Fruit fly (Drosophila melanogaster): Measurements from ENCODE around the gene CG6168.

Gene CG6168

DNA sequence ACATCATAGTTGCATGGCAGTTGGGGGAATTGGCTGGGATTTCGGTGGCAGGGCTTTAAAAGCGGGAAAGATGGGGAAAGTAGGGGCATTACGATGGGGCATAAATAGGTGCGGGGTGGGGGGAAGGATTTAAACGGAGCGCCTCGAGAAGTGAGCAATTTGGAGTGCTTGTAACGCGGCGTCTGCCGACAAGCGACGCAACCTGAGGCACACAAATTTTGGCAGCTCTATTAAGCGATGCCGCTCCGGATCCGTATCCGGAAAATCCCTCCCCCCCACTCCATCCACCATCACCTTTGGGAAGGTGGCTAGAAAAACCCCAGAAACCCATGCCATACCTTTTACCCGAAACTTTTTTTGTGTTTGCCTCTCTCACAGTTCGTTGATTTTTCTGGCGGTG is 38.1 kb upstream of the CG6168 start:
- TF ChIP-seq Snoo (tag; optimal IDR thresholded peaks at IDR 0.05): no peak
- no peak for TF ChIP-seq CG14655 (GFP tag; optimal IDR thresholded peaks at IDR 0.05)
- no peak for TF ChIP-seq CG8301 (tag; optimal IDR thresholded peaks at IDR 0.05)
- TF ChIP-seq Pif1B (GFP tag; optimal IDR thresholded peaks at IDR 0.05): no peak
- TF ChIP-seq CG10348 (GFP tag; IDR thresholded peaks at IDR 0.05): no peak
- no peak for TF ChIP-seq Ets98B (GFP tag; IDR thresholded peaks at IDR 0.05)
- no peak for TF ChIP-seq CG12605 (GFP tag; IDR thresholded peaks at IDR 0.05)
- no peak for TF ChIP-seq CG4496 (GFP tag; IDR thresholded peaks at IDR 0.05)
- TF ChIP-seq fd96Ca (GFP tag; IDR thresholded peaks at IDR 0.05): no peak
- no peak for TF ChIP-seq CG17806 (tag; optimal IDR thresholded peaks at IDR 0.05)
- TF ChIP-seq CG34367 (tag; optimal IDR thresholded peaks at IDR 0.05): no peak
- TF ChIP-seq CG15710 (tag; optimal IDR thresholded peaks at IDR 0.05): no peak
- TF ChIP-seq CG8159 (tag; optimal IDR thresholded peaks at IDR 0.05): no peak
- no peak for TF ChIP-seq CG9948 (tag; optimal IDR thresholded peaks at IDR 0.05)
- TF ChIP-seq CG32121 (GFP tag; IDR thresholded peaks at IDR 0.05): no peak
- TF ChIP-seq CG13204 (GFP tag; optimal IDR thresholded peaks at IDR 0.05): no peak
- no peak for TF ChIP-seq D1 (tag; optimal IDR thresholded peaks at IDR 0.05)
- TF ChIP-seq EcR (GFP tag; optimal IDR thresholded peaks at IDR 0.05): no peak
- no peak for TF ChIP-seq Pif1A (GFP tag; optimal IDR thresholded peaks at IDR 0.05)
- no peak for TF ChIP-seq gl (tag; optimal IDR thresholded peaks at IDR 0.05)

DNA sequence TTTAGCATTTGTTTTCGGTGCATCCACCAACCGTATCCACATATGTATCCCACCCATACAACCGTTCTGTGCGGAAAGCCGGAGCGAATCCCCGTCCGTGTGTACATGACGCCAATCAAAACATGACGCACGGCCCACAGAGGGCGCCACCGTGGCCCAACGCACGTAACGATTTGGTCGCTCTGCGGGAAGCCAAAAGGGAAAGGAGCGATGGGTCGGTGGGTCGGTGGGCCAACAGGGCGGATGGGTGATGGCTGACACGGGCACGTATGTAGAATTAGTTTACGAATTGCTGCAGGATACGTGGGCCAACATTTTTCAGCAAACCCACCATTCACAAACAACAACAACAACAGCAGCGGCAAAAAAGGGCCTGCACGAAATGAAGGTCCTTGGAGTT is 37.2 kb upstream of the CG6168 start:
- TF ChIP-seq CG4496 (GFP tag; IDR thresholded peaks at IDR 0.05): peak; percentile 57; the same call in 1 of the 3 replicates
- TF ChIP-seq gl (tag; optimal IDR thresholded peaks at IDR 0.05): no peak
- no peak for TF ChIP-seq Ets98B (GFP tag; IDR thresholded peaks at IDR 0.05)
- no peak for TF ChIP-seq Pif1B (GFP tag; optimal IDR thresholded peaks at IDR 0.05)

DNA sequence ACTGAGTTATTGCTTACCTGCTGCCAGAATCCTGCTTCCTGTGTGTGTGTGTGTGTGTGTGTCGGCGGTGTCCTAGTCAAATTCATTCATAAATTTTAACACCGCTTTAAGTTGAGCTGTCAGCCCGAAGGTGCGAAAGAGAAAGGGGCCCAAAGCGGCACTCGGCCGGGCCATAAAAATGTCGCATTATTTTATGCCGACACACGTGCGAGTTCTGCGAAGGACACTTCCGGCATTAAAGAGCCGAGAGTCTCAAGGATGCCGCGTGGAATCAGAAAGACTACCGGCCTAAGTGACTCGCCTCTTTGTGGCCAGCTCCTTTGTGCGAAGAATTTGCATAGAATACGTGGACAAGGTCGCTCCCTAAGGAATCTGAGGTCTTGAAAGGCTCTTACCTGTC is 35.5 kb upstream of the CG6168 start:
- TF ChIP-seq CG4496 (GFP tag; IDR thresholded peaks at IDR 0.05) (0 out of 3 replicates have a peak, but pooled peaks have one; percentile 30), fd96Ca (GFP tag; IDR thresholded peaks at IDR 0.05) (no peak)

DNA sequence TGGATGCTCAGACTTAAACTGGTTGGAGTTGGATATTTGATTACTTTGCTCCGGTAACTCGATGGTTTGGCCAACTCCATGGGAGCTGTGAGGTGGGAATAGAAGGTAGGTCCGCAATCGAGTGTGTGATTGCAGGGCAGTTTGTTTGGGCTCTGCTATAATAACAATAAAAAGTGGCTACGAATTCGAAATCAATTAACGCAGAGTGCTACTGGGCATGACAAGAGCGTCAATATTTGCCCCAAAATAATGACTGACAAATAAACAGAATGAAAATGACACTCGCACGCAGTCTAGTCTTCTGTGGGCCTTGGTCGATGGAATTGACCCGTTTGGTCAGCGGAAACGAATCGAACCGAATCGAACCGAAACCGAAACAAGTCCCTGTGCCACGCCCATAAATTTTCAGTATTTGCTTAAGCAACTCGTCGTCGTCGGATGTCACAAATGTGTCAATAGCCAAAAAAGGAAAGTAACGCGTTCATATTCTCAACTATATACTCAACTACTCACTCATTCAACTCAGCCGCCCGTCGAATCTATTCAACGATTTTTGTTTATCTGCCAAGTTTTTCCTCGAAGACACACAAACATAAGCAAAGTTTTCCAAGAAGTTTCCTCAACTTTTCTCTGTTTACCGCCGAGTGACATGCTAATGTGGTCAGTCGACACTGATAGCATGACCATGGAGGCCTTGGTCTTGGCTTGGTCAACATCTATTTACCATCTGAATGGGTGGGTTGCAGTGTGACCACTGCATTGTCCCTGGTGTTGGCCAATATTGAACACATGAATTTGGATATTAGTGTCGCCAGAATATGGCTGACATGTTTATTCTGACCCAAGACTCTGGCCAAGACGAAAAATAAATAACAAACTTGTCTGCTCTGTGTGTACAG is 34.2 kb upstream of the CG6168 start:
- no peak for TF ChIP-seq CG9948 (tag; optimal IDR thresholded peaks at IDR 0.05)
- TF ChIP-seq Pif1A (GFP tag; optimal IDR thresholded peaks at IDR 0.05): no peak
- no peak for TF ChIP-seq CG4496 (GFP tag; IDR thresholded peaks at IDR 0.05)
- no peak for TF ChIP-seq Snoo (tag; optimal IDR thresholded peaks at IDR 0.05)
- TF ChIP-seq CG8301 (tag; optimal IDR thresholded peaks at IDR 0.05): no peak
- no peak for TF ChIP-seq D1 (tag; optimal IDR thresholded peaks at IDR 0.05)
- TF ChIP-seq EcR (GFP tag; optimal IDR thresholded peaks at IDR 0.05): no peak
- no peak for TF ChIP-seq CG17806 (tag; optimal IDR thresholded peaks at IDR 0.05)
- TF ChIP-seq gl (tag; optimal IDR thresholded peaks at IDR 0.05): no peak
- no peak for TF ChIP-seq CG14655 (GFP tag; optimal IDR thresholded peaks at IDR 0.05)
- no peak for TF ChIP-seq CG15710 (tag; optimal IDR thresholded peaks at IDR 0.05)
- TF ChIP-seq CG34367 (tag; optimal IDR thresholded peaks at IDR 0.05): no peak
- no peak for TF ChIP-seq Pif1B (GFP tag; optimal IDR thresholded peaks at IDR 0.05)
- no peak for TF ChIP-seq CG32121 (GFP tag; IDR thresholded peaks at IDR 0.05)
- TF ChIP-seq fd96Ca (GFP tag; IDR thresholded peaks at IDR 0.05): no peak
- no peak for TF ChIP-seq CG12605 (GFP tag; IDR thresholded peaks at IDR 0.05)
- TF ChIP-seq CG8159 (tag; optimal IDR thresholded peaks at IDR 0.05): no peak
- no peak for TF ChIP-seq CG10348 (GFP tag; IDR thresholded peaks at IDR 0.05)
- TF ChIP-seq Ets98B (GFP tag; IDR thresholded peaks at IDR 0.05): no peak

DNA sequence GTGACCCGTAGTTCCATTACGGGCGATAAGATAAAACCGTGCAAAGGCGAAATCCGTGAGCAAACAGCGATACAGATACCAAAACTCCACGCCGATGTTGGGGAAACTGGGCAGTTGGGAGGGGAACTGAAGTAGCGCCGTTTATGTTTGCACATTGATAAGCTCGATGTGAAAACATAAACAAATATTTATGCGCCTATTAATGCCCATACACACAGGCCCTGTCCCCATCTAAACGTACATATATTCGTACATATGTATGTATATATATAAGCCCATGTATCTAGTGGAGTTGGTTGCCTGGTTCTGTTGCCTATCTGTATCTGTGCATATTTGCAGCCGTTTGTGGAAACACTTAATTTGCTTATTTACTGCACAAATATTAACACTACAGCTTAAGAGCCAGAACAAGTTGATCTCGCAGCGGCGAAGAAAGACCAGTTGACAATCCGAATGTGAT is 32.8 kb upstream of the CG6168 start:
- TF ChIP-seq D1 (tag; optimal IDR thresholded peaks at IDR 0.05): no peak
- TF ChIP-seq fd96Ca (GFP tag; IDR thresholded peaks at IDR 0.05): peak; percentile 61; the same call in 2 of the 3 replicates
- TF ChIP-seq CG14655 (GFP tag; optimal IDR thresholded peaks at IDR 0.05): peak; percentile 75
- TF ChIP-seq Pif1B (GFP tag; optimal IDR thresholded peaks at IDR 0.05): peak; percentile 87
- TF ChIP-seq Snoo (tag; optimal IDR thresholded peaks at IDR 0.05): peak; percentile 74
- TF ChIP-seq CG4496 (GFP tag; IDR thresholded peaks at IDR 0.05): no peak
- no peak for TF ChIP-seq CG10348 (GFP tag; IDR thresholded peaks at IDR 0.05)
- TF ChIP-seq CG17806 (tag; optimal IDR thresholded peaks at IDR 0.05): peak; percentile 65
- TF ChIP-seq CG9948 (tag; optimal IDR thresholded peaks at IDR 0.05): peak; percentile 48
- peak; percentile 48 for TF ChIP-seq CG8301 (tag; optimal IDR thresholded peaks at IDR 0.05)
- peak; percentile 90 for TF ChIP-seq Pif1A (GFP tag; optimal IDR thresholded peaks at IDR 0.05)
- peak; percentile 73 for TF ChIP-seq CG13204 (GFP tag; optimal IDR thresholded peaks at IDR 0.05)
- peak; percentile 53 for TF ChIP-seq CG12605 (GFP tag; IDR thresholded peaks at IDR 0.05)
- TF ChIP-seq rn (GFP tag; IDR thresholded peaks at IDR 0.05): no peak
- peak; percentile 79 for TF ChIP-seq CG34367 (tag; optimal IDR thresholded peaks at IDR 0.05)
- 0 out of 2 replicates have a peak, but pooled peaks have one; percentile 35 for TF ChIP-seq Ets98B (GFP tag; IDR thresholded peaks at IDR 0.05)
- TF ChIP-seq CG15710 (tag; optimal IDR thresholded peaks at IDR 0.05): peak; percentile 68
- TF ChIP-seq EcR (GFP tag; optimal IDR thresholded peaks at IDR 0.05): peak; percentile 53
- TF ChIP-seq CG8159 (tag; optimal IDR thresholded peaks at IDR 0.05): peak; percentile 77
- peak; percentile 85 for TF ChIP-seq gl (tag; optimal IDR thresholded peaks at IDR 0.05)
- TF ChIP-seq CG32121 (GFP tag; IDR thresholded peaks at IDR 0.05): 0 out of 2 replicates have a peak, but pooled peaks have one; percentile 55

DNA sequence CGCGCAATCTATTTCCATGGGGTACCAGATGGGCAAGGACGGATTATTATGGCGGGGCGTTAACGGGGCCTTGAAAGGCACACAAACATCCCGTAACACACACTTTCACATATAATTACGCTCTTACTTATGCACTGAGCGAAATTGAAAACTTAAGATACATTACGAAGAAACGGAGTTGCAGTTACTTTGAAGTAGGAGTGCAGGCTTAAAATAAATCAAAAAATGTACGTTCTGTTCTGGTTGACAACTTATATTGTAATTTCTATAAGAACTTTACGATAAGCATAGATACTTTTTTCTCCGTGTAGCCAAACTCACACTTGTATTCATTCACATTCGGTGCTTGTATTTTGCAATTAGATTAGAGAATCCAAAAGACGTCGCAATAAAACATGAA is 31.5 kb upstream of the CG6168 start:
- TF ChIP-seq CG4496 (GFP tag; IDR thresholded peaks at IDR 0.05): peak; percentile 71; the same call in 2 of the 3 replicates
- TF ChIP-seq CG8159 (tag; optimal IDR thresholded peaks at IDR 0.05): peak; percentile 26
- peak; percentile 65; the same call in 2 of the 3 replicates for TF ChIP-seq fd96Ca (GFP tag; IDR thresholded peaks at IDR 0.05)
- no peak for TF ChIP-seq EcR (GFP tag; optimal IDR thresholded peaks at IDR 0.05)
- TF ChIP-seq Pif1B (GFP tag; optimal IDR thresholded peaks at IDR 0.05): peak; percentile 46
- no peak for TF ChIP-seq CG10348 (GFP tag; IDR thresholded peaks at IDR 0.05)
- TF ChIP-seq CG32121 (GFP tag; IDR thresholded peaks at IDR 0.05): peak; percentile 61; the same call in 1 of the 2 replicates
- no peak for TF ChIP-seq rn (GFP tag; IDR thresholded peaks at IDR 0.05)
- peak; percentile 19 for TF ChIP-seq CG17806 (tag; optimal IDR thresholded peaks at IDR 0.05)
- TF ChIP-seq CG8301 (tag; optimal IDR thresholded peaks at IDR 0.05): peak; percentile 40
- peak; percentile 62 for TF ChIP-seq Pif1A (GFP tag; optimal IDR thresholded peaks at IDR 0.05)
- TF ChIP-seq Snoo (tag; optimal IDR thresholded peaks at IDR 0.05): peak; percentile 68
- TF ChIP-seq Ets98B (GFP tag; IDR thresholded peaks at IDR 0.05): peak; percentile 39; the same call in 1 of the 2 replicates
- TF ChIP-seq CG34367 (tag; optimal IDR thresholded peaks at IDR 0.05): no peak
- TF ChIP-seq CG14655 (GFP tag; optimal IDR thresholded peaks at IDR 0.05): peak; percentile 63

All from whole organism, pupa.